Worm (Caenorhabditis elegans) whole organism, young adult: ENCODE results near the gene F15E6.10.
A peak's percentile ranks its signal among the peaks of the same experiment; 100 is the strongest.

Source experiments
- B0261.1 ChIP-seq: sonication (generic microtip); optimal IDR thresholded peaks from 2 replicates; lab custom pipeline; 2016; ENCODE audit warnings: mild to moderate bottlenecking, missing genetic modification characterization, moderate library complexity, missing compliant biosample characterization
- F10E7.11 ChIP-seq: sonication (generic microtip); optimal IDR thresholded peaks from 2 replicates; lab custom pipeline; 2017; ENCODE audit warnings: mild to moderate bottlenecking, missing genetic modification characterization, moderate library complexity, missing compliant biosample characterization
- F22D6.2 ChIP-seq: sonication (generic microtip); optimal IDR thresholded peaks from 2 replicates; lab custom pipeline; 2016; ENCODE audit warnings: mild to moderate bottlenecking, missing genetic modification characterization, missing compliant biosample characterization
- F33H1.4 ChIP-seq: fragments of 200-800 bp; sonication (Bioruptor generic); IDR thresholded peaks from 2 replicates; pipeline ENCODE4 v1.3.6; 2022; ENCODE audit warnings: missing genetic modification reagents, missing genetic modification characterization, missing compliant biosample characterization
- F57A8.1 ChIP-seq: fragments of 200-800 bp; sonication (Bioruptor generic); optimal IDR thresholded peaks from 2 replicates; lab custom pipeline; 2018; ENCODE audit warnings: mild to moderate bottlenecking, missing genetic modification characterization, moderate library complexity, missing compliant biosample characterization
- T07F8.4 ChIP-seq: sonication (generic microtip); optimal IDR thresholded peaks from 2 replicates; lab custom pipeline; 2016; ENCODE audit warnings: mild to moderate bottlenecking, missing genetic modification characterization, moderate library complexity, missing compliant biosample characterization
- Y53F4B.3 ChIP-seq: fragments of 200-800 bp; sonication (Bioruptor generic); IDR thresholded peaks from 2 replicates; pipeline ENCODE4 v1.3.6; 2022; ENCODE audit warnings: missing genetic modification reagents, missing genetic modification characterization, missing compliant biosample characterization
- Y95B8A.8 ChIP-seq: fragments of 200-800 bp; sonication (Bioruptor generic); IDR thresholded peaks from 2 replicates; pipeline ENCODE4 v1.3.6; 2022; ENCODE audit warnings: missing genetic modification reagents, missing genetic modification characterization, missing compliant biosample characterization
- ama-1 ChIP-seq, 3 experiments: fragments of 150-350 bp in 1 of 3; sonication (generic microtip) in 2 of 3; optimal IDR thresholded peaks; 2 replicates each; lab custom pipeline; 2014 to 2018; ENCODE audit warnings: missing biosample characterization in 2 of 3, missing genetic modification characterization in 2 of 3, missing genetic modification reagents in 2 of 3
- attf-3 ChIP-seq: fragments of 200-800 bp; sonication (Bioruptor generic); conservative IDR thresholded peaks from 2 replicates; pipeline ENCODE4 v1.3.6; 2022; ENCODE audit warnings: missing genetic modification reagents, missing genetic modification characterization, missing compliant biosample characterization
- attf-6 ChIP-seq: fragments of 200-800 bp; sonication (Bioruptor generic); IDR thresholded peaks from 2 replicates; pipeline ENCODE4 v1.3.6; 2022; ENCODE audit warnings: missing genetic modification reagents, missing genetic modification characterization, missing compliant biosample characterization
- cebp-1 ChIP-seq, 2 experiments: fragments of 200-800 bp in 1 of 2; sonication (Bioruptor generic) in 1 of 2; sonication (generic microtip) in 1 of 2; IDR thresholded peaks in 1 of 2; optimal IDR thresholded peaks in 1 of 2; 2 replicates each; pipeline versions ENCODE4 v1.3.6 to Lab custom; 2017 to 2022; ENCODE audit warnings: missing compliant biosample characterization in 2 of 2, missing genetic modification characterization in 2 of 2, mild to moderate bottlenecking in 1 of 2, missing genetic modification reagents in 1 of 2, moderate library complexity in 1 of 2
- ceh-100 ChIP-seq: fragments of 200-800 bp; sonication (Bioruptor generic); IDR thresholded peaks from 2 replicates; pipeline ENCODE4 v1.3.6; 2022; ENCODE audit warnings: missing genetic modification reagents, missing genetic modification characterization, missing compliant biosample characterization
- dox-1 ChIP-seq: fragments of 200-800 bp; sonication (Bioruptor generic); IDR thresholded peaks from 2 replicates; pipeline ENCODE4 v1.3.6; 2022; ENCODE audit warnings: missing genetic modification reagents, missing genetic modification characterization, missing compliant biosample characterization
- dpl-1 ChIP-seq: fragments of 150-350 bp; optimal IDR thresholded peaks from 2 replicates; lab custom pipeline; 2014; ENCODE audit warnings: missing biosample characterization, missing genetic modification reagents, missing genetic modification characterization
- efl-1 ChIP-seq: fragments of 150-350 bp; optimal IDR thresholded peaks from 2 replicates; lab custom pipeline; 2014; ENCODE audit warnings: missing biosample characterization, missing genetic modification reagents, missing genetic modification characterization
- egrh-3 ChIP-seq: fragments of 200-800 bp; sonication (Bioruptor generic); IDR thresholded peaks from 2 replicates; pipeline ENCODE4 v1.3.6; 2022; ENCODE audit warnings: missing genetic modification reagents, missing genetic modification characterization, missing compliant biosample characterization
- fkh-3 ChIP-seq: sonication (generic microtip); optimal IDR thresholded peaks from 2 replicates; lab custom pipeline; 2016; ENCODE audit warnings: mild to moderate bottlenecking, missing genetic modification characterization, missing compliant biosample characterization
- lin-35 ChIP-seq, 3 experiments: fragments of 150-350 bp in 2 of 3; sonication (generic microtip) in 1 of 3; optimal IDR thresholded peaks; 2 replicates each; lab custom pipeline; 2014 to 2018; ENCODE audit warnings: missing biosample characterization in 3 of 3, missing genetic modification characterization in 3 of 3, missing genetic modification reagents in 3 of 3
- lin-54 ChIP-seq: fragments of 200-800 bp; sonication (Bioruptor generic); optimal IDR thresholded peaks from 2 replicates; lab custom pipeline; 2018; ENCODE audit warnings: mild to moderate bottlenecking, missing genetic modification characterization, missing compliant biosample characterization
- lir-1 ChIP-seq: fragments of 200-800 bp; sonication (Bioruptor generic); conservative IDR thresholded peaks from 2 replicates; pipeline ENCODE4 v1.3.6; 2022; ENCODE audit warnings: missing genetic modification reagents, missing genetic modification characterization, missing compliant biosample characterization
- lsl-1 ChIP-seq: fragments of 200-800 bp; sonication (Bioruptor generic); optimal IDR thresholded peaks from 2 replicates; lab custom pipeline; 2018; ENCODE audit warnings: mild to moderate bottlenecking, missing genetic modification characterization, moderate library complexity, missing compliant biosample characterization
- madf-10 ChIP-seq: sonication (generic microtip); optimal IDR thresholded peaks from 2 replicates; lab custom pipeline; 2016; ENCODE audit warnings: mild to moderate bottlenecking, missing genetic modification characterization, missing compliant biosample characterization
- madf-6 ChIP-seq: fragments of 200-800 bp; sonication (Bioruptor generic); IDR thresholded peaks from 2 replicates; pipeline ENCODE4 v1.3.6; 2022; ENCODE audit warnings: missing genetic modification reagents, missing genetic modification characterization, missing compliant biosample characterization
- madf-8 ChIP-seq: fragments of 200-800 bp; sonication (Bioruptor generic); conservative IDR thresholded peaks from 2 replicates; pipeline ENCODE4 v1.3.6; 2022; ENCODE audit warnings: missing genetic modification reagents, missing genetic modification characterization, missing compliant biosample characterization
- nfyb-1 ChIP-seq: fragments of 200-800 bp; sonication (Bioruptor generic); IDR thresholded peaks from 2 replicates; pipeline ENCODE4 v1.3.6; 2022; ENCODE audit warnings: missing genetic modification reagents, missing genetic modification characterization, missing compliant biosample characterization
- nhr-120 ChIP-seq: fragments of 200-800 bp; sonication (Bioruptor generic); IDR thresholded peaks from 2 replicates; pipeline ENCODE4 v1.3.6; 2022; ENCODE audit warnings: missing genetic modification characterization, missing compliant biosample characterization
- nhr-179 ChIP-seq: sonication (generic microtip); optimal IDR thresholded peaks from 2 replicates; lab custom pipeline; 2016; ENCODE audit warnings: mild to moderate bottlenecking, missing genetic modification characterization, missing compliant biosample characterization
- pbrm-1 ChIP-seq: fragments of 200-800 bp; sonication (Bioruptor generic); IDR thresholded peaks from 2 replicates; pipeline ENCODE4 v1.3.6; 2022; ENCODE audit warnings: missing genetic modification reagents, missing genetic modification characterization, missing compliant biosample characterization
- rpc-1 ChIP-seq, 2 experiments: fragments of 150-350 bp in 1 of 2; sonication (generic microtip) in 1 of 2; optimal IDR thresholded peaks; 2 replicates each; lab custom pipeline; 2014 to 2018; ENCODE audit warnings: missing biosample characterization in 1 of 2, missing genetic modification characterization in 1 of 2, missing genetic modification reagents in 1 of 2, missing genotype in 1 of 2
- snpc-1.1 ChIP-seq: sonication (generic microtip); optimal IDR thresholded peaks from 2 replicates; lab custom pipeline; 2017; ENCODE audit warnings: missing genetic modification characterization, mild to moderate bottlenecking, missing compliant biosample characterization, antibody characterized with exemption, moderate library complexity, missing genotype, missing genetic modification reagents; ENCODE audit not compliant: insufficient read depth
- snpc-3.4 ChIP-seq: sonication (generic microtip); optimal IDR thresholded peaks from 2 replicates; lab custom pipeline; 2017; ENCODE audit warnings: missing genetic modification characterization, mild to moderate bottlenecking, missing compliant biosample characterization, antibody characterized with exemption, moderate library complexity, missing genotype, missing genetic modification reagents
- snpc-4 ChIP-seq, 5 experiments: fragments of 150-350 bp in 1 of 5; sonication (generic microtip) in 4 of 5; optimal IDR thresholded peaks; 2 replicates each; lab custom pipeline; 2014 to 2018; ENCODE audit warnings: missing genetic modification characterization in 5 of 5, missing biosample characterization in 3 of 5, antibody characterized with exemption in 2 of 5, mild to moderate bottlenecking in 2 of 5, missing compliant biosample characterization in 2 of 5, missing genotype in 2 of 5, moderate library complexity in 2 of 5, missing genetic modification reagents in 1 of 5
- tbx-9 ChIP-seq: sonication (generic microtip); optimal IDR thresholded peaks from 2 replicates; lab custom pipeline; 2016; ENCODE audit warnings: borderline replicate concordance, missing genetic modification characterization, inconsistent platforms, missing compliant biosample characterization
- tlf-1 ChIP-seq: fragments of 200-800 bp; sonication (Bioruptor generic); optimal IDR thresholded peaks from 2 replicates; lab custom pipeline; 2018; ENCODE audit warnings: mild to moderate bottlenecking, missing genetic modification characterization, missing compliant biosample characterization
- xnd-1 ChIP-seq: sonication (generic microtip); optimal IDR thresholded peaks from 2 replicates; lab custom pipeline; 2016; ENCODE audit warnings: missing genotype, missing genetic modification reagents, missing genetic modification characterization, missing compliant biosample characterization
- zfh-2 ChIP-seq: fragments of 200-800 bp; sonication (Bioruptor generic); conservative IDR thresholded peaks from 2 replicates; pipeline ENCODE4 v1.3.6; 2022; ENCODE audit warnings: missing genetic modification reagents, missing genetic modification characterization, missing compliant biosample characterization
- ztf-25 ChIP-seq: fragments of 200-800 bp; sonication (Bioruptor generic); IDR thresholded peaks from 2 replicates; pipeline ENCODE4 v1.3.6; 2022; ENCODE audit warnings: missing genetic modification reagents, missing genetic modification characterization, missing compliant biosample characterization

Gene F15E6.10

ce11 chrIV:4298983-4299382, 6.3 kb downstream of the F15E6.10 start, which contains the start of gene F15E6.9:
TSS of gene F15E6.9 (minus strand) at chrIV:4299083.
- TF ChIP-seq xnd-1 = no peak
- no peak for TF ChIP-seq lir-1 (GFP tag; lab: Robert Waterston, UW)

- TF ChIP-seq snpc-3.4 (no peak), madf-10 (tag; lab: Kevin White, UChicago) (no peak), F57A8.1 (no peak), egrh-3 (GFP tag; lab: Robert Waterston, UW) (no peak), efl-1 (GFP tag; lab: Kevin White, UChicago) (no peak), F33H1.4 (no peak), pbrm-1 (GFP tag; lab: Robert Waterston, UW) (no peak), ama-1 (optimal IDR thresholded peaks at IDR 0.05; lab: Kevin White, UChicago) (no peak), ama-1 (GFP tag; optimal IDR thresholded peaks at IDR 0.05; lab: Kevin White, UChicago) (no peak), nhr-179 (no peak), attf-3 (GFP tag; lab: Robert Waterston, UW) (no peak), tbx-9 (tag; lab: Kevin White, UChicago) (no peak), F22D6.2 (no peak)
Observed at ce11 chrIV:4299994-4300393, 7.3 kb downstream of the F15E6.10 start.

- TF ChIP-seq nfyb-1 (GFP tag; lab: Robert Waterston, UW) = 0 out of 2 replicates have a peak, but pooled peaks have one; percentile 30
- peak; percentile 28; the same call in 1 of the 2 replicates for TF ChIP-seq dox-1 (GFP tag; lab: Robert Waterston, UW)
- TF ChIP-seq egrh-3 (GFP tag; lab: Robert Waterston, UW) = peak; percentile 47; the same call in 1 of the 2 replicates
- TF ChIP-seq zfh-2 (GFP tag; lab: Robert Waterston, UW) = peak; percentile 87
- no peak for TF ChIP-seq dpl-1
Observed at ce11 chrIV:4301202-4301601, 8.5 kb downstream of the F15E6.10 start, which contains the start of gene lgc-22. TSS of gene lgc-22 (plus strand) at chrIV:4301306.

- TF ChIP-seq tbx-9 (tag; lab: Kevin White, UChicago) (no peak), T07F8.4 (tag; lab: Kevin White, UChicago) (no peak), nhr-120 (no peak), ceh-100 (GFP tag; lab: Robert Waterston, UW) (no peak), Y95B8A.8 (no peak), ztf-25 (GFP tag; lab: Robert Waterston, UW) (no peak), rpc-1 (optimal IDR thresholded peaks at IDR 0.05; lab: Kevin White, UChicago) (no peak), rpc-1 (tag; optimal IDR thresholded peaks at IDR 0.05; lab: Kevin White, UChicago) (no peak), tlf-1 (GFP tag; lab: Kevin White, UChicago) (no peak), B0261.1 (tag; lab: Kevin White, UChicago) (no peak), Y53F4B.3 (GFP tag; lab: Robert Waterston, UW) (no peak), fkh-3 (tag; lab: Kevin White, UChicago) (no peak), attf-6 (no peak)
Observed at ce11 chrIV:4306317-4306716, 13.6 kb downstream of the F15E6.10 start.

- peak; percentile 39; the same call in 1 of the 2 replicates for TF ChIP-seq madf-8 (GFP tag; lab: Robert Waterston, UW)
- TF ChIP-seq rpc-1 (optimal IDR thresholded peaks at IDR 0.05; lab: Kevin White, UChicago) = no peak
- no peak for TF ChIP-seq rpc-1 (tag; optimal IDR thresholded peaks at IDR 0.05; lab: Kevin White, UChicago)
- TF ChIP-seq madf-6 (GFP tag; lab: Robert Waterston, UW) = peak; percentile 57
- peak; percentile 8 for TF ChIP-seq dpl-1
- TF ChIP-seq cebp-1 (GFP tag; IDR thresholded peaks at IDR 0.05; lab: Robert Waterston, UW) = no peak
- peak; percentile 6 for TF ChIP-seq cebp-1 (tag; optimal IDR thresholded peaks at IDR 0.05; lab: Kevin White, UChicago)
- TF ChIP-seq F10E7.11 (tag; lab: Kevin White, UChicago) = no peak
- TF ChIP-seq snpc-4 (GFP tag; optimal IDR thresholded peaks at IDR 0.05; lab: Kevin White, UChicago) = no peak
- no peak for TF ChIP-seq snpc-4 (tag; optimal IDR thresholded peaks at IDR 0.05; lab: Kevin White, UChicago)
- no peak for TF ChIP-seq lin-35 (GFP tag; optimal IDR thresholded peaks at IDR 0.05; lab: Kevin White, UChicago)
- TF ChIP-seq F33H1.4 = 0 out of 2 replicates have a peak, but pooled peaks have one; percentile 24
- peak; percentile 4 for TF ChIP-seq snpc-1.1 (tag; lab: Kevin White, UChicago)
- TF ChIP-seq efl-1 (GFP tag; lab: Kevin White, UChicago) = peak; percentile 73
- TF ChIP-seq lin-54 (GFP tag; lab: Kevin White, UChicago) = peak; percentile 15
- TF ChIP-seq lsl-1 (GFP tag; lab: Kevin White, UChicago) = peak; percentile 85
Observed at ce11 chrIV:4307227-4307946, 14.7 kb downstream of the F15E6.10 start, which contains the start of gene set-9. TSS of gene set-9 (plus strand) at chrIV:4307896.
